Worm (Caenorhabditis elegans): Measurements from ENCODE around the gene ZK105.14.

ce11 chrV:7760174-7760573, 38.3 kb upstream of the ZK105.14 start, which contains the start of gene hint-3:
- no peak for TF ChIP-seq T22C8.4 (GFP tag; IDR thresholded peaks at IDR 0.05)
- TF ChIP-seq cog-1 (tag; optimal IDR thresholded peaks at IDR 0.05), result no peak
- TF ChIP-seq tab-1 (GFP tag; IDR thresholded peaks at IDR 0.05), result no peak
